Worm (Caenorhabditis elegans) whole organism, young adult: ENCODE data around the gene slc-25A10.

ENCODE experiments used
- B0336.3 ChIP-seq: fragments of 200-800 bp; sonication (Bioruptor generic); IDR thresholded peaks from 2 replicates; pipeline ENCODE4 v1.3.6; 2022; ENCODE audit warnings: missing genetic modification characterization, missing compliant biosample characterization
- C06A6.2 ChIP-seq: fragments of 200-800 bp; sonication (Bioruptor generic); conservative IDR thresholded peaks from 2 replicates; pipeline ENCODE4 v1.3.6; 2022; ENCODE audit warnings: missing genetic modification characterization, missing compliant biosample characterization
- D2030.7 ChIP-seq: fragments of 200-800 bp; sonication (Bioruptor generic); IDR thresholded peaks from 2 replicates; pipeline ENCODE4 v1.3.6; 2022; ENCODE audit warnings: missing genetic modification reagents, missing genetic modification characterization, missing compliant biosample characterization
- F22D6.2 ChIP-seq: sonication (generic microtip); optimal IDR thresholded peaks from 2 replicates; lab custom pipeline; 2016; ENCODE audit warnings: mild to moderate bottlenecking, missing genetic modification characterization, missing compliant biosample characterization
- F49E8.2 ChIP-seq: sonication (generic microtip); optimal IDR thresholded peaks from 3 replicates; lab custom pipeline; 2017; ENCODE audit warnings: missing genetic modification characterization, mild to moderate bottlenecking, missing compliant biosample characterization, antibody characterized with exemption, moderate library complexity; ENCODE audit not compliant: insufficient read depth
- F52B5.7 ChIP-seq: sonication (generic microtip); optimal IDR thresholded peaks from 2 replicates; lab custom pipeline; 2016; ENCODE audit warnings: mild to moderate bottlenecking, missing genetic modification characterization, missing compliant biosample characterization
- F57A8.1 ChIP-seq: fragments of 200-800 bp; sonication (Bioruptor generic); optimal IDR thresholded peaks from 2 replicates; lab custom pipeline; 2018; ENCODE audit warnings: mild to moderate bottlenecking, missing genetic modification characterization, moderate library complexity, missing compliant biosample characterization
- F57C9.4 ChIP-seq: sonication (generic microtip); optimal IDR thresholded peaks from 2 replicates; lab custom pipeline; 2017; ENCODE audit warnings: mild to moderate bottlenecking, missing genetic modification characterization, missing compliant biosample characterization
- K11D2.4 ChIP-seq: fragments of 200-800 bp; sonication (Bioruptor generic); IDR thresholded peaks from 2 replicates; pipeline ENCODE4 v1.3.6; 2022; ENCODE audit warnings: missing genetic modification reagents, missing genetic modification characterization, missing compliant biosample characterization
- Y53F4B.3 ChIP-seq: fragments of 200-800 bp; sonication (Bioruptor generic); IDR thresholded peaks from 2 replicates; pipeline ENCODE4 v1.3.6; 2022; ENCODE audit warnings: missing genetic modification reagents, missing genetic modification characterization, missing compliant biosample characterization
- Y56A3A.18 ChIP-seq: fragments of 200-800 bp; sonication (Bioruptor generic); IDR thresholded peaks from 2 replicates; pipeline ENCODE4 v1.3.6; 2022; ENCODE audit warnings: missing genetic modification reagents, missing genetic modification characterization, missing compliant biosample characterization
- Y95B8A.8 ChIP-seq: fragments of 200-800 bp; sonication (Bioruptor generic); IDR thresholded peaks from 2 replicates; pipeline ENCODE4 v1.3.6; 2022; ENCODE audit warnings: missing genetic modification reagents, missing genetic modification characterization, missing compliant biosample characterization
- aptf-2 ChIP-seq: fragments of 200-800 bp; sonication (Bioruptor generic); conservative IDR thresholded peaks from 2 replicates; pipeline ENCODE4 v1.3.6; 2022; ENCODE audit warnings: missing genetic modification reagents, missing genetic modification characterization, missing compliant biosample characterization
- aptf-3 ChIP-seq: fragments of 200-800 bp; sonication (Bioruptor generic); IDR thresholded peaks from 2 replicates; pipeline ENCODE4 v1.3.6; 2022; ENCODE audit warnings: missing genetic modification characterization, missing compliant biosample characterization
- atf-7 ChIP-seq: sonication (generic microtip); optimal IDR thresholded peaks from 2 replicates; lab custom pipeline; 2017; ENCODE audit warnings: mild to moderate bottlenecking, missing genetic modification characterization, missing compliant biosample characterization
- athp-1 ChIP-seq: sonication (generic microtip); optimal IDR thresholded peaks from 2 replicates; lab custom pipeline; 2017; ENCODE audit warnings: mild to moderate bottlenecking, missing genetic modification characterization, missing compliant biosample characterization
- ceh-100 ChIP-seq: fragments of 200-800 bp; sonication (Bioruptor generic); IDR thresholded peaks from 2 replicates; pipeline ENCODE4 v1.3.6; 2022; ENCODE audit warnings: missing genetic modification reagents, missing genetic modification characterization, missing compliant biosample characterization
- ceh-40 ChIP-seq: fragments of 200-800 bp; sonication (Bioruptor generic); IDR thresholded peaks from 2 replicates; pipeline ENCODE4 v1.3.6; 2022; ENCODE audit warnings: missing genetic modification characterization, missing compliant biosample characterization
- ceh-79 ChIP-seq: sonication (generic microtip); optimal IDR thresholded peaks from 2 replicates; lab custom pipeline; 2017; ENCODE audit warnings: mild to moderate bottlenecking, missing genetic modification characterization, missing compliant biosample characterization
- chd-7 ChIP-seq: sonication (generic microtip); optimal IDR thresholded peaks from 2 replicates; lab custom pipeline; 2016; ENCODE audit warnings: mild to moderate bottlenecking, missing genetic modification characterization, moderate library complexity, missing compliant biosample characterization
- dpl-1 ChIP-seq: fragments of 150-350 bp; optimal IDR thresholded peaks from 2 replicates; lab custom pipeline; 2014; ENCODE audit warnings: missing biosample characterization, missing genetic modification reagents, missing genetic modification characterization
- efl-1 ChIP-seq: fragments of 150-350 bp; optimal IDR thresholded peaks from 2 replicates; lab custom pipeline; 2014; ENCODE audit warnings: missing biosample characterization, missing genetic modification reagents, missing genetic modification characterization
- egl-18 ChIP-seq: fragments of 200-800 bp; sonication (Bioruptor generic); IDR thresholded peaks from 2 replicates; pipeline ENCODE4 v1.3.6; 2022; ENCODE audit warnings: missing genetic modification reagents, missing genetic modification characterization, missing compliant biosample characterization
- egrh-3 ChIP-seq: fragments of 200-800 bp; sonication (Bioruptor generic); IDR thresholded peaks from 2 replicates; pipeline ENCODE4 v1.3.6; 2022; ENCODE audit warnings: missing genetic modification reagents, missing genetic modification characterization, missing compliant biosample characterization
- ekl-4 ChIP-seq: fragments of 200-800 bp; sonication (Bioruptor generic); IDR thresholded peaks from 2 replicates; pipeline ENCODE4 v1.3.6; 2022; ENCODE audit warnings: missing genetic modification reagents, missing genetic modification characterization, missing compliant biosample characterization
- hlh-12 ChIP-seq: sonication (generic microtip); optimal IDR thresholded peaks from 2 replicates; lab custom pipeline; 2016; ENCODE audit warnings: missing genetic modification characterization, missing compliant biosample characterization
- hlh-26 ChIP-seq: fragments of 200-800 bp; sonication (Bioruptor generic); conservative IDR thresholded peaks from 2 replicates; pipeline ENCODE4 v1.3.6; 2022; ENCODE audit warnings: missing genetic modification reagents, missing genetic modification characterization, missing compliant biosample characterization
- hmg-20 ChIP-seq: fragments of 200-800 bp; sonication (Bioruptor generic); IDR thresholded peaks from 2 replicates; pipeline ENCODE4 v1.3.6; 2022; ENCODE audit warnings: missing genetic modification reagents, missing genetic modification characterization, missing compliant biosample characterization
- lag-1 ChIP-seq: fragments of 200-800 bp; sonication (Bioruptor generic); IDR thresholded peaks from 2 replicates; pipeline ENCODE4 v1.3.6; 2022; ENCODE audit warnings: missing genetic modification reagents, missing genetic modification characterization, missing compliant biosample characterization
- let-526 ChIP-seq: fragments of 200-800 bp; sonication (Bioruptor generic); IDR thresholded peaks from 2 replicates; pipeline ENCODE4 v1.3.6; 2022; ENCODE audit warnings: missing genetic modification reagents, missing genetic modification characterization, missing compliant biosample characterization
- lin-26 ChIP-seq: fragments of 200-800 bp; sonication (Bioruptor generic); IDR thresholded peaks from 2 replicates; pipeline ENCODE4 v1.3.6; 2022; ENCODE audit warnings: missing genetic modification reagents, missing genetic modification characterization, missing compliant biosample characterization
- madf-10 ChIP-seq: sonication (generic microtip); optimal IDR thresholded peaks from 2 replicates; lab custom pipeline; 2016; ENCODE audit warnings: mild to moderate bottlenecking, missing genetic modification characterization, missing compliant biosample characterization
- madf-3 ChIP-seq: fragments of 200-800 bp; sonication (Bioruptor generic); IDR thresholded peaks from 2 replicates; pipeline ENCODE4 v1.3.6; 2022; ENCODE audit warnings: missing genetic modification reagents, missing genetic modification characterization, missing compliant biosample characterization
- mes-4 ChIP-seq: sonication (generic microtip); optimal IDR thresholded peaks from 2 replicates; lab custom pipeline; 2016; ENCODE audit warnings: missing genotype, missing genetic modification characterization, missing compliant biosample characterization
- nhr-80 ChIP-seq: sonication (generic microtip); optimal IDR thresholded peaks from 2 replicates; lab custom pipeline; 2016; ENCODE audit warnings: missing genetic modification characterization, missing compliant biosample characterization
- nhr-90 ChIP-seq: sonication (generic microtip); optimal IDR thresholded peaks from 2 replicates; lab custom pipeline; 2016; ENCODE audit warnings: missing genotype, mild to moderate bottlenecking, missing genetic modification characterization, missing compliant biosample characterization
- pha-4 ChIP-seq: fragments of 150-350 bp; sonication (generic microtip); optimal IDR thresholded peaks from 2 replicates; lab custom pipeline; 2014; ENCODE audit warnings: missing biosample characterization, missing genetic modification reagents, missing genetic modification characterization
- rpc-1 ChIP-seq, 2 experiments: fragments of 150-350 bp in 1 of 2; sonication (generic microtip) in 1 of 2; optimal IDR thresholded peaks; 2 replicates each; lab custom pipeline; 2014 to 2018; ENCODE audit warnings: missing biosample characterization in 1 of 2, missing genetic modification characterization in 1 of 2, missing genetic modification reagents in 1 of 2, missing genotype in 1 of 2
- snpc-1.1 ChIP-seq: sonication (generic microtip); optimal IDR thresholded peaks from 2 replicates; lab custom pipeline; 2017; ENCODE audit warnings: missing genetic modification characterization, mild to moderate bottlenecking, missing compliant biosample characterization, antibody characterized with exemption, moderate library complexity, missing genotype, missing genetic modification reagents; ENCODE audit not compliant: insufficient read depth
- tbp1 ChIP-seq: fragments of 200-800 bp; sonication (Bioruptor generic); optimal IDR thresholded peaks from 2 replicates; lab custom pipeline; 2018; ENCODE audit warnings: mild to moderate bottlenecking, missing genetic modification characterization, missing compliant biosample characterization
- tbx-9 ChIP-seq: sonication (generic microtip); optimal IDR thresholded peaks from 2 replicates; lab custom pipeline; 2016; ENCODE audit warnings: borderline replicate concordance, missing genetic modification characterization, inconsistent platforms, missing compliant biosample characterization
- tlf-1 ChIP-seq: fragments of 200-800 bp; sonication (Bioruptor generic); optimal IDR thresholded peaks from 2 replicates; lab custom pipeline; 2018; ENCODE audit warnings: mild to moderate bottlenecking, missing genetic modification characterization, missing compliant biosample characterization
- unc-130 ChIP-seq: sonication (generic microtip); optimal IDR thresholded peaks from 2 replicates; lab custom pipeline; 2016; ENCODE audit warnings: missing genetic modification reagents, missing genetic modification characterization, missing compliant biosample characterization
- xnd-1 ChIP-seq: sonication (generic microtip); optimal IDR thresholded peaks from 2 replicates; lab custom pipeline; 2016; ENCODE audit warnings: missing genotype, missing genetic modification reagents, missing genetic modification characterization, missing compliant biosample characterization
- zim-3 ChIP-seq: sonication (generic microtip); optimal IDR thresholded peaks from 2 replicates; lab custom pipeline; 2017; ENCODE audit warnings: mild to moderate bottlenecking, missing genetic modification characterization, moderate library complexity, missing compliant biosample characterization
- ztf-18 ChIP-seq: sonication (generic microtip); optimal IDR thresholded peaks from 2 replicates; lab custom pipeline; 2016; ENCODE audit warnings: missing genotype, mild to moderate bottlenecking, missing genetic modification characterization, missing compliant biosample characterization
- ztf-22 ChIP-seq: fragments of 200-800 bp; sonication (Bioruptor generic); optimal IDR thresholded peaks from 2 replicates; lab custom pipeline; 2018; ENCODE audit warnings: mild to moderate bottlenecking, missing genetic modification characterization, moderate library complexity, missing compliant biosample characterization
- ztf-6 ChIP-seq: fragments of 200-800 bp; sonication (Bioruptor generic); IDR thresholded peaks from 2 replicates; pipeline ENCODE4 v1.3.6; 2022; ENCODE audit warnings: missing genetic modification reagents, missing genetic modification characterization, missing compliant biosample characterization

slc-25A10 gene

DNA sequence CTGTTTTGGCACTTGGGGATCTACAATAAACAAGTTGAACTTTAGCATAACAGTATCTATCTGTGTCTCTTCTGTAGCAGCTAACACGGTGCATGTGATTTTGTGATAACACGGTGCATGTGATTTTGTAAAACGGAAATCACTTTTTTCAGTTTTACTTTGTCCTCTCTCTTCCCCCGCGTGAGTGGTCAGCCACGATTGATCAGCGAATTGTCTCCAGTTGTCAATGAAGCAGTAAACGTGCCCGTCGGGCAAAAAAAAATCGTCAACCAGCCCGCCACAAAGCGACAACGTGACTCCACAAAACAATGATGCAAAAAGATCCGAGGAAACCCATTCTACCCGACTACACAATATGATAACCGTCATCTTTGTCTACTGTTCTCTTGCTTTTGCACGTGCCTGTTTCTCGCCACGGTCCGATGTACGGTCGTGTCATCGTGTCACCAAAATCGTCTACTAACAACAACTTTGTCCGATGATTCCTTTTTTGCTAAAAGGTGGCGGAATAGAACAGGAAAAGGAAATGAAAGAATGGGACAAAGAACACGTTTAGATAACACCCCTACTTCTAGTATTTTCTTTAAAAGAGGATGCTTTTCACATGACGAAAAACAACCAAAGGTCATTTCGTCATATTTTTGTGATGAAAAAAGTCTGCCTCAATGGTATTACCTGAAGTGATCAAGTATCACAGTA, 23.8 kb upstream of the slc-25A10 start (continued):
- TF ChIP-seq lin-26 (GFP tag; lab: Robert Waterston, UW) (0 out of 2 replicates have a peak, but pooled peaks have one; percentile 24), Y53F4B.3 (GFP tag; lab: Robert Waterston, UW) (no peak), egl-18 (GFP tag; lab: Robert Waterston, UW) (no peak), atf-7 (peak; percentile 79), lag-1 (no peak), xnd-1 (tag; lab: Kevin White, UChicago) (no peak), let-526 (peak; percentile 74; the same call in 1 of the 2 replicates), pha-4 (tag; lab: Kevin White, UChicago) (no peak), F22D6.2 (tag; lab: Kevin White, UChicago) (peak; percentile 90), F49E8.2 (no peak), ceh-79 (tag; lab: Kevin White, UChicago) (no peak), hmg-20 (GFP tag; lab: Robert Waterston, UW) (0 out of 2 replicates have a peak, but pooled peaks have one; percentile 15), ztf-22 (GFP tag; lab: Kevin White, UChicago) (peak; percentile 56), tbx-9 (tag; lab: Kevin White, UChicago) (no peak), hlh-26 (GFP tag; lab: Robert Waterston, UW) (no peak), aptf-3 (no peak), nhr-80 (peak; percentile 84), rpc-1 (optimal IDR thresholded peaks at IDR 0.05; lab: Kevin White, UChicago) (no peak), rpc-1 (tag; optimal IDR thresholded peaks at IDR 0.05; lab: Kevin White, UChicago) (no peak), ztf-18 (tag; lab: Kevin White, UChicago) (no peak), C06A6.2 (GFP tag; lab: Robert Waterston, UW) (peak; percentile 78; the same call in 1 of the 2 replicates), unc-130 (GFP tag; lab: Kevin White, UChicago) (no peak), ceh-100 (no peak), chd-7 (tag; lab: Kevin White, UChicago) (peak; percentile 90), zim-3 (tag; lab: Kevin White, UChicago) (no peak), egrh-3 (GFP tag; lab: Robert Waterston, UW) (no peak), F57C9.4 (no peak), madf-3 (no peak), B0336.3 (no peak; the same call in none of the 2 replicates), D2030.7 (no peak), madf-10 (peak; percentile 40), mes-4 (no peak), snpc-1.1 (no peak), aptf-2 (GFP tag; lab: Robert Waterston, UW) (no peak), tlf-1 (peak; percentile 78), ekl-4 (GFP tag; lab: Robert Waterston, UW) (peak; percentile 20; the same call in 1 of the 2 replicates), hlh-12 (no peak), tbp1 (GFP tag; lab: Kevin White, UChicago) (peak; percentile 55), dpl-1 (GFP tag; lab: Kevin White, UChicago) (no peak), K11D2.4 (GFP tag; lab: Robert Waterston, UW) (peak; percentile 86), ceh-40 (GFP tag; lab: Robert Waterston, UW) (no peak), nhr-90 (tag; lab: Kevin White, UChicago) (peak; percentile 73), Y56A3A.18 (GFP tag; lab: Robert Waterston, UW) (no peak), efl-1 (no peak), Y95B8A.8 (GFP tag; lab: Robert Waterston, UW) (0 out of 2 replicates have a peak, but pooled peaks have one; percentile 47), ztf-6 (GFP tag; lab: Robert Waterston, UW) (no peak), athp-1 (tag; lab: Kevin White, UChicago) (no peak), F52B5.7 (tag; lab: Kevin White, UChicago) (no peak), F57A8.1 (GFP tag; lab: Kevin White, UChicago) (no peak)
